Worm (Caenorhabditis elegans) whole organism, midembryonic: ENCODE data around the gene isp-1.

Source experiments
- T22C8.4 ChIP-seq: fragments of 200-800 bp; sonication (Bioruptor generic); IDR thresholded peaks from 2 replicates; pipeline ENCODE4 v1.3.6; 2022; ENCODE audit warnings: missing genetic modification characterization, missing compliant biosample characterization
- cog-1 ChIP-seq: sonication (generic microtip); optimal IDR thresholded peaks from 2 replicates; lab custom pipeline; 2016; ENCODE audit warnings: missing genetic modification characterization, missing compliant biosample characterization
- flt-1 ChIP-seq: fragments of 200-800 bp; sonication (Bioruptor generic); IDR thresholded peaks from 2 replicates; pipeline ENCODE4 v1.3.6; 2022; ENCODE audit warnings: missing genetic modification characterization, missing compliant biosample characterization
- klf-2 ChIP-seq: fragments of 200-800 bp; sonication (Bioruptor generic); conservative IDR thresholded peaks from 2 replicates; pipeline ENCODE4 v1.3.6; 2022; ENCODE audit warnings: missing genetic modification reagents, missing genetic modification characterization, missing compliant biosample characterization
- med-1 ChIP-seq: sonication (generic microtip); optimal IDR thresholded peaks from 2 replicates; lab custom pipeline; 2017; ENCODE audit warnings: missing genetic modification characterization, mild to moderate bottlenecking, missing compliant biosample characterization, antibody characterized with exemption, missing genetic modification reagents; ENCODE audit not compliant: insufficient read depth
- ref-1 ChIP-seq: fragments of 200-800 bp; sonication (Bioruptor generic); conservative IDR thresholded peaks from 2 replicates; pipeline ENCODE4 v1.3.6; 2022; ENCODE audit warnings: missing genetic modification reagents, missing genetic modification characterization, missing compliant biosample characterization
- tab-1 ChIP-seq: fragments of 200-800 bp; sonication (Bioruptor generic); IDR thresholded peaks from 2 replicates; pipeline ENCODE4 v1.3.6; 2022; ENCODE audit warnings: missing genetic modification characterization, missing compliant biosample characterization
- ztf-23 ChIP-seq: fragments of 200-800 bp; sonication (Bioruptor generic); IDR thresholded peaks from 2 replicates; pipeline ENCODE4 v1.3.6; 2022; ENCODE audit warnings: missing genetic modification reagents, missing genetic modification characterization, missing compliant biosample characterization
- ztf-29 ChIP-seq: fragments of 200-800 bp; sonication (Bioruptor generic); IDR thresholded peaks from 2 replicates; pipeline ENCODE4 v1.3.6; 2022; ENCODE audit warnings: missing genetic modification reagents, missing genetic modification characterization, missing compliant biosample characterization

- TF ChIP-seq flt-1 = no peak
- TF ChIP-seq ztf-29 (GFP tag; lab: Robert Waterston, UW) = no peak
- no peak for TF ChIP-seq klf-2
- no peak for TF ChIP-seq cog-1 (tag; lab: Kevin White, UChicago)
- no peak for TF ChIP-seq T22C8.4
- no peak for TF ChIP-seq ztf-23
- no peak for TF ChIP-seq med-1 (GFP tag; lab: Kevin White, UChicago)
- TF ChIP-seq ref-1 (GFP tag; lab: Robert Waterston, UW) = no peak
- TF ChIP-seq tab-1 = no peak
These were observed 16.3 kb upstream of the isp-1 start, which contains the start of gene faah-2 for ce11 chrIV:8152145-8152544.
